Worm (Caenorhabditis elegans) whole organism, young adult: ENCODE results near the gene bath-33.

Source experiments
- B0035.1 ChIP-seq: sonication (generic microtip); optimal IDR thresholded peaks from 2 replicates; lab custom pipeline; 2016; ENCODE audit warnings: missing genetic modification characterization, mild to moderate bottlenecking, missing compliant biosample characterization, missing genotype, missing genetic modification reagents
- B0261.1 ChIP-seq: sonication (generic microtip); optimal IDR thresholded peaks from 2 replicates; lab custom pipeline; 2016; ENCODE audit warnings: mild to moderate bottlenecking, missing genetic modification characterization, moderate library complexity, missing compliant biosample characterization
- B0336.3 ChIP-seq: fragments of 200-800 bp; sonication (Bioruptor generic); IDR thresholded peaks from 2 replicates; pipeline ENCODE4 v1.3.6; 2022; ENCODE audit warnings: missing genetic modification characterization, missing compliant biosample characterization
- F33H1.4 ChIP-seq: fragments of 200-800 bp; sonication (Bioruptor generic); IDR thresholded peaks from 2 replicates; pipeline ENCODE4 v1.3.6; 2022; ENCODE audit warnings: missing genetic modification reagents, missing genetic modification characterization, missing compliant biosample characterization
- F52B5.7 ChIP-seq: sonication (generic microtip); optimal IDR thresholded peaks from 2 replicates; lab custom pipeline; 2016; ENCODE audit warnings: mild to moderate bottlenecking, missing genetic modification characterization, missing compliant biosample characterization
- F57A8.1 ChIP-seq: fragments of 200-800 bp; sonication (Bioruptor generic); optimal IDR thresholded peaks from 2 replicates; lab custom pipeline; 2018; ENCODE audit warnings: mild to moderate bottlenecking, missing genetic modification characterization, moderate library complexity, missing compliant biosample characterization
- T07F8.4 ChIP-seq: sonication (generic microtip); optimal IDR thresholded peaks from 2 replicates; lab custom pipeline; 2016; ENCODE audit warnings: mild to moderate bottlenecking, missing genetic modification characterization, moderate library complexity, missing compliant biosample characterization
- Y53F4B.3 ChIP-seq: fragments of 200-800 bp; sonication (Bioruptor generic); IDR thresholded peaks from 2 replicates; pipeline ENCODE4 v1.3.6; 2022; ENCODE audit warnings: missing genetic modification reagents, missing genetic modification characterization, missing compliant biosample characterization
- Y95B8A.8 ChIP-seq: fragments of 200-800 bp; sonication (Bioruptor generic); IDR thresholded peaks from 2 replicates; pipeline ENCODE4 v1.3.6; 2022; ENCODE audit warnings: missing genetic modification reagents, missing genetic modification characterization, missing compliant biosample characterization
- ceh-40 ChIP-seq: fragments of 200-800 bp; sonication (Bioruptor generic); IDR thresholded peaks from 2 replicates; pipeline ENCODE4 v1.3.6; 2022; ENCODE audit warnings: missing genetic modification characterization, missing compliant biosample characterization
- ceh-79 ChIP-seq: sonication (generic microtip); optimal IDR thresholded peaks from 2 replicates; lab custom pipeline; 2017; ENCODE audit warnings: mild to moderate bottlenecking, missing genetic modification characterization, missing compliant biosample characterization
- ceh-91 ChIP-seq: fragments of 200-800 bp; sonication (Bioruptor generic); IDR thresholded peaks from 2 replicates; pipeline ENCODE4 v1.3.6; 2022; ENCODE audit warnings: missing genetic modification reagents, missing genetic modification characterization, missing compliant biosample characterization
- dpl-1 ChIP-seq: fragments of 150-350 bp; optimal IDR thresholded peaks from 2 replicates; lab custom pipeline; 2014; ENCODE audit warnings: missing biosample characterization, missing genetic modification reagents, missing genetic modification characterization
- egl-18 ChIP-seq: fragments of 200-800 bp; sonication (Bioruptor generic); IDR thresholded peaks from 2 replicates; pipeline ENCODE4 v1.3.6; 2022; ENCODE audit warnings: missing genetic modification reagents, missing genetic modification characterization, missing compliant biosample characterization
- egl-44 ChIP-seq: fragments of 200-800 bp; sonication (Bioruptor generic); IDR thresholded peaks from 2 replicates; pipeline ENCODE4 v1.3.6; 2022; ENCODE audit warnings: missing genetic modification reagents, missing genetic modification characterization, missing compliant biosample characterization
- him-1 ChIP-seq: sonication (generic microtip); optimal IDR thresholded peaks from 2 replicates; lab custom pipeline; 2016; ENCODE audit warnings: missing genotype, missing genetic modification reagents, missing genetic modification characterization, missing compliant biosample characterization
- hrde-1 ChIP-seq: sonication (generic microtip); optimal IDR thresholded peaks from 2 replicates; lab custom pipeline; 2016; ENCODE audit warnings: missing genetic modification characterization, mild to moderate bottlenecking, missing compliant biosample characterization, moderate library complexity, missing genotype, missing genetic modification reagents, borderline replicate concordance
- lag-1 ChIP-seq: fragments of 200-800 bp; sonication (Bioruptor generic); IDR thresholded peaks from 2 replicates; pipeline ENCODE4 v1.3.6; 2022; ENCODE audit warnings: missing genetic modification reagents, missing genetic modification characterization, missing compliant biosample characterization
- lin-35 ChIP-seq, 3 experiments: fragments of 150-350 bp in 2 of 3; sonication (generic microtip) in 1 of 3; optimal IDR thresholded peaks; 2 replicates each; lab custom pipeline; 2014 to 2018; ENCODE audit warnings: missing biosample characterization in 3 of 3, missing genetic modification characterization in 3 of 3, missing genetic modification reagents in 3 of 3
- lsy-27 ChIP-seq: sonication (generic microtip); optimal IDR thresholded peaks from 2 replicates; lab custom pipeline; 2017; ENCODE audit warnings: missing genetic modification characterization, mild to moderate bottlenecking, missing compliant biosample characterization, antibody characterized with exemption, missing genotype, borderline replicate concordance; ENCODE audit not compliant: insufficient read depth
- madf-10 ChIP-seq: sonication (generic microtip); optimal IDR thresholded peaks from 2 replicates; lab custom pipeline; 2016; ENCODE audit warnings: mild to moderate bottlenecking, missing genetic modification characterization, missing compliant biosample characterization
- nfya-1 ChIP-seq: sonication (generic microtip); optimal IDR thresholded peaks from 2 replicates; lab custom pipeline; 2017; ENCODE audit warnings: antibody characterized with exemption, missing compliant biosample characterization, missing genetic modification characterization, borderline replicate concordance; ENCODE audit not compliant: insufficient read depth
- nhr-120 ChIP-seq: fragments of 200-800 bp; sonication (Bioruptor generic); IDR thresholded peaks from 2 replicates; pipeline ENCODE4 v1.3.6; 2022; ENCODE audit warnings: missing genetic modification characterization, missing compliant biosample characterization
- nhr-179 ChIP-seq: sonication (generic microtip); optimal IDR thresholded peaks from 2 replicates; lab custom pipeline; 2016; ENCODE audit warnings: mild to moderate bottlenecking, missing genetic modification characterization, missing compliant biosample characterization
- pbrm-1 ChIP-seq: fragments of 200-800 bp; sonication (Bioruptor generic); IDR thresholded peaks from 2 replicates; pipeline ENCODE4 v1.3.6; 2022; ENCODE audit warnings: missing genetic modification reagents, missing genetic modification characterization, missing compliant biosample characterization
- pha-4 ChIP-seq: fragments of 150-350 bp; sonication (generic microtip); optimal IDR thresholded peaks from 2 replicates; lab custom pipeline; 2014; ENCODE audit warnings: missing biosample characterization, missing genetic modification reagents, missing genetic modification characterization
- rpc-1 ChIP-seq, 2 experiments: fragments of 150-350 bp in 1 of 2; sonication (generic microtip) in 1 of 2; optimal IDR thresholded peaks; 2 replicates each; lab custom pipeline; 2014 to 2018; ENCODE audit warnings: missing biosample characterization in 1 of 2, missing genetic modification characterization in 1 of 2, missing genetic modification reagents in 1 of 2, missing genotype in 1 of 2
- sdz-38 ChIP-seq: sonication (generic microtip); optimal IDR thresholded peaks from 2 replicates; lab custom pipeline; 2016; ENCODE audit warnings: missing genotype, missing genetic modification characterization, missing compliant biosample characterization
- snpc-1.3 ChIP-seq: sonication (generic microtip); optimal IDR thresholded peaks from 2 replicates; lab custom pipeline; 2017; ENCODE audit warnings: missing genetic modification characterization, mild to moderate bottlenecking, missing compliant biosample characterization, antibody characterized with exemption, moderate library complexity, missing genotype, missing genetic modification reagents; ENCODE audit not compliant: insufficient read depth
- unc-130 ChIP-seq: sonication (generic microtip); optimal IDR thresholded peaks from 2 replicates; lab custom pipeline; 2016; ENCODE audit warnings: missing genetic modification reagents, missing genetic modification characterization, missing compliant biosample characterization
- xnd-1 ChIP-seq: sonication (generic microtip); optimal IDR thresholded peaks from 2 replicates; lab custom pipeline; 2016; ENCODE audit warnings: missing genotype, missing genetic modification reagents, missing genetic modification characterization, missing compliant biosample characterization
- ztf-22 ChIP-seq: fragments of 200-800 bp; sonication (Bioruptor generic); optimal IDR thresholded peaks from 2 replicates; lab custom pipeline; 2018; ENCODE audit warnings: mild to moderate bottlenecking, missing genetic modification characterization, moderate library complexity, missing compliant biosample characterization
- ztf-28 ChIP-seq: fragments of 200-800 bp; sonication (Bioruptor generic); IDR thresholded peaks from 2 replicates; pipeline ENCODE4 v1.3.6; 2022; ENCODE audit warnings: missing genetic modification reagents, missing genetic modification characterization, missing compliant biosample characterization
- ztf-6 ChIP-seq: fragments of 200-800 bp; sonication (Bioruptor generic); IDR thresholded peaks from 2 replicates; pipeline ENCODE4 v1.3.6; 2022; ENCODE audit warnings: missing genetic modification reagents, missing genetic modification characterization, missing compliant biosample characterization

Gene bath-33

DNA sequence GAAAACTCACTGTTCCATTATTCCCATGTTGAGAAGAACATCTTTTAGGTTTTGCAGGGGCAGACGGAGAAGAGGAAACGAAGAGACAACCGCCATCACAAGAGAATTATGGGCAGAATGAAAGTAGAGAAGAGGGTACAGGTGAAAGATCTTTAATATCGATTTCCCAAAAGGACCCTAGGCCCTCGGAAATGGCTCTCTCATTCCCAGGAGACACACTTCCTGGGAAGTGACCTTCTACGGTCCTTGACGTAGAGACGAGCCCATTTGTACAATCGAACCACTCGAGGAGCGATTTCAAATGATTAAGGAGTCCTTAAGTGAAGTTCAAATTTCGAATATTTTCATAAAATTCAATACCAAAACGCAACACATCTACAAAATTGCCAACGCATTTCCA lies 34.9 kb downstream of the bath-33 start, which contains the start of gene fbxb-46:
TSS of gene fbxb-46 (minus strand) at position 101 of the 400 bp plus-strand sequence.
- TF ChIP-seq lin-35 (GFP tag; optimal IDR thresholded peaks at IDR 0.05; lab: Kevin White, UChicago) (no peak), B0035.1 (tag; lab: Kevin White, UChicago) (no peak), B0261.1 (tag; lab: Kevin White, UChicago) (no peak), xnd-1 (tag; lab: Kevin White, UChicago) (no peak), egl-18 (GFP tag; lab: Robert Waterston, UW) (no peak), F52B5.7 (tag; lab: Kevin White, UChicago) (no peak), nhr-179 (no peak), lsy-27 (no peak), hrde-1 (tag; lab: Kevin White, UChicago) (no peak), nfya-1 (tag; lab: Kevin White, UChicago) (no peak), ztf-28 (GFP tag; lab: Robert Waterston, UW) (no peak), egl-44 (no peak), pha-4 (tag; lab: Kevin White, UChicago) (no peak), rpc-1 (optimal IDR thresholded peaks at IDR 0.05; lab: Kevin White, UChicago) (no peak), rpc-1 (tag; optimal IDR thresholded peaks at IDR 0.05; lab: Kevin White, UChicago) (no peak), unc-130 (GFP tag; lab: Kevin White, UChicago) (no peak), ceh-40 (no peak), ceh-79 (tag; lab: Kevin White, UChicago) (no peak), Y95B8A.8 (GFP tag; lab: Robert Waterston, UW) (no peak)

ce11 chrII:1568214-1568613 lies 37.8 kb downstream of the bath-33 start, which contains the start of gene fbxb-49:
Gene fbxb-49, plus strand, starts transcription at chrII:1568514.
- TF ChIP-seq sdz-38 (tag; lab: Kevin White, UChicago) (no peak), ztf-22 (GFP tag; lab: Kevin White, UChicago) (no peak)

- TF ChIP-seq B0336.3 (GFP tag; lab: Robert Waterston, UW) (no peak), B0035.1 (tag; lab: Kevin White, UChicago) (no peak), Y53F4B.3 (no peak), ztf-6 (GFP tag; lab: Robert Waterston, UW) (no peak), madf-10 (no peak), snpc-1.3 (tag; lab: Kevin White, UChicago) (no peak)
Measured at ce11 chrII:1567646-1568045, 38.3 kb downstream of the bath-33 start, which contains the start of gene K05F6.8. Gene K05F6.8, minus strand, starts transcription at chrII:1567746.

DNA sequence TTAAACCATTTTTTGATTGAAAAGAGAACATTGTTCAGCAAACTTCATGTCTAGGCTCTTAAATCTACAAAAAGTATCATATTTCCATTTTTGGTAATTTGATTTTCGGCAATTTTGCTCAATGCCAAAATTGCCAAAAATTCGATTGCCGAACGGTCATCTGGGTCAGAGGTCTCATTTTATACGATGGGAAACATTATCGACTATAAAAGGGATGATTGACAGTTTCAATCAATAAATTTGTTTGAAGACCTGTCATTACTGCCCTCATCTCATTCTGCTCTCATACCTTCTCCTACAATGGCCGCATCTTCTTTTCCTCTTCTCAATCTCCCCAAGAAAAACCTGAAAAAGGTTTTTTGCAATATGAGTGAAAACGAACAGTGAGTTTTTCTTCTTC lies 44.1 kb downstream of the bath-33 start, which contains the start of gene K05F6.14:
TSS of gene K05F6.14 (plus strand) at position 301 of the 400 bp plus-strand sequence.
- TF ChIP-seq nhr-120 (GFP tag; lab: Robert Waterston, UW) (no peak), ceh-40 (no peak), ceh-91 (GFP tag; lab: Robert Waterston, UW) (no peak), F33H1.4 (no peak), dpl-1 (GFP tag; lab: Kevin White, UChicago) (no peak)

- TF ChIP-seq pbrm-1 (GFP tag; lab: Robert Waterston, UW) = no peak
- TF ChIP-seq T07F8.4 (tag; lab: Kevin White, UChicago) = no peak
- no peak for TF ChIP-seq lag-1 (GFP tag; lab: Robert Waterston, UW)
- TF ChIP-seq F57A8.1 (GFP tag; lab: Kevin White, UChicago) = no peak
- TF ChIP-seq him-1 (tag; lab: Kevin White, UChicago) = no peak
Measured at ce11 chrII:1560839-1561238, 45.1 kb downstream of the bath-33 start.
